Fruit fly (Drosophila melanogaster) S2 (cell line): ENCODE results near the gene CG46467.
A peak's percentile ranks its signal among the peaks of the same experiment; 100 is the strongest.

ENCODE experiments used
- CG8478 ChIP-seq: fragments of >200 bp; optimal IDR thresholded peaks from 2 replicates; lab custom pipeline; 2018
- CTCF ChIP-seq, 2 experiments: fragments of >200 bp; optimal IDR thresholded peaks; 2 replicates each; lab custom pipeline; 2018

Gene CG46467

DNA sequence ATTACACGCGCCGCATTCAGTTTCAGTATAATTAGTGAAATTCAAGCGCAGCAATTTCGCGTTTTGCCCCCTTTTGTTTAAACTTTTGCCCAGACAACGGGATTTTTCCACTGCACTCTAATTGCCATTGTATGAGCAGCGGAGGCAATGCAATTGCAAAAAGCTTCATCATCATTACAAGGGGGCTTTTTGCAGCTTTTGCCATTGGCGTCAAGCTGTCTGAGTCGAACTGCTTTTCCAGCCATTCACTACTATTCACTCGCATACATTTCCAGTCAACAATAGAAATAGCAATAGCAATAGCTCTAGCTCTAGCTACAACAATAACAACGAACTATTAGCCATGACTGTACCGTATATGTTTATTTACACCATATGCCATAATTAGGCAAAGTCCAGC, 82.7 kb downstream of the CG46467 start:
- TF ChIP-seq CTCF (optimal IDR thresholded peaks at IDR 0.05; lab: Kevin White, UChicago) = no peak

DNA sequence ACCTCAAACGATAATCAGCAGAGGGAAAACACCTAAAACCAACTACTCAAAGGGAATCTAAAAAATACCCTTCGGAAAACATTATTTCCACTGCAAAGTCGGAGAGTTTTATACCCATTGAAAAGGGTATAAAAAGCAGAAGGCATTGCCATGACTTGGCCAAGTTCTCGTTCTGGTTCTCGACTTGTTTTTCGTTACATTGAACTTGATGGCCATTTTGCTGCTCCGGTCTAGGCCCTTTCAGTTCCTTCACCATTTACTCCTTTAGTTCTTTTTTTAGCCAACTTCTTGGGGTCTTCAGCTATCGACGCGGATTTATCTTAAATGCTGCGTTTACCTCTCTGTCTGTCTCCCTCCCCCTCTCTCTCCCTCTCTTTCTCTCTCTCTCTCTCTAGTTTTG, 85.4 kb downstream of the CG46467 start:
- TF ChIP-seq CTCF (optimal IDR thresholded peaks at IDR 0.05; lab: Kevin White, UChicago) = no peak
- TF ChIP-seq CG8478 (lab: Kevin White, UChicago) = no peak

DNA sequence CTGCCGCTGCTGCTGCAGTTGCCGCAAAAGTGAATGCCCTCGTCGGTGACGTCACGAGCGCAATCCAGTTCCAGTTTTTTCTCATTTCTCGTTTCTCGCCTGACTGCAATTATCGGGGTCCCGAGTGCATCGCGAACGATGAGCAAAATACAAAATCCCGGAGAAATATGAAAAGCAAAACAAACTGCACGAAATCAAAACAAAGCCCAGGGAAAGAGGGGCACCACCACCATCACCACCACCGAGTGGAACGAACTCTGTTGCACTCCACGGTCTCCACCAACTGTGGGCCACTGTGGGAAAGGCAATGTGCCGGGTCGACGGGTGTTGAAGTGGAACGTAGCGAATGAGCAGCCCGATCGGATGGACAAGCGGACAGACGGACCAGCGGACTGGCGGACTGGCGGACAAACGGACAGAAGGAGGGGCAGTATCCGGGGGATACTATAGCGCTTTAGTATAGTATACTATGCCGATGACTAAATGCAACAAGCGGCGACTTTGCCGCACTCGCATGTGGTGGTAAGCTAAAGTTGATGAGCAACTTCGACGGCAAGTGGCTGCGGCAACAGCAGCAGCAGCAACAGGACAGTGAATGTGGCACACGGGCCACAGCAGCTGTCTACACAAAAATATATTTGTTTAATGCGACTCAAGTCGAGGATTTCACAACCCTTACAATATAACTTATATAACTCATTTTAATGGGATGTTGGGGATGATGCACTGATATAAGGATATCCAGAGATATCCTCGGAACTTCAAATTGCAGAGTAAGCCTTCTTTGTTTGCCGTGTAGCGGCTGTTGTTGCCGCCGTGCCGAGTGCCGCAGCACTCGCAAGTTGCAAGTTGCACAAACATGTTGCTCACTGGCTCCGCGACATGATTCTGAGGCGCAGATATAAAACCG, 86.9 kb downstream of the CG46467 start:
- no peak for TF ChIP-seq CG8478 (lab: Kevin White, UChicago)
- TF ChIP-seq CTCF (optimal IDR thresholded peaks at IDR 0.05; lab: Kevin White, UChicago) = no peak

- no peak for TF ChIP-seq CG8478 (lab: Kevin White, UChicago)
- no peak for TF ChIP-seq CTCF (optimal IDR thresholded peaks at IDR 0.05; lab: Kevin White, UChicago)
Observed at dm6 chr3R:9963179-9963905, 88.9 kb downstream of the CG46467 start.

dm6 chr3R:9964600-9965301, 90.3 kb downstream of the CG46467 start:
- TF ChIP-seq CG8478 (lab: Kevin White, UChicago) (no peak), CTCF (optimal IDR thresholded peaks at IDR 0.05; lab: Kevin White, UChicago) (no peak)

DNA sequence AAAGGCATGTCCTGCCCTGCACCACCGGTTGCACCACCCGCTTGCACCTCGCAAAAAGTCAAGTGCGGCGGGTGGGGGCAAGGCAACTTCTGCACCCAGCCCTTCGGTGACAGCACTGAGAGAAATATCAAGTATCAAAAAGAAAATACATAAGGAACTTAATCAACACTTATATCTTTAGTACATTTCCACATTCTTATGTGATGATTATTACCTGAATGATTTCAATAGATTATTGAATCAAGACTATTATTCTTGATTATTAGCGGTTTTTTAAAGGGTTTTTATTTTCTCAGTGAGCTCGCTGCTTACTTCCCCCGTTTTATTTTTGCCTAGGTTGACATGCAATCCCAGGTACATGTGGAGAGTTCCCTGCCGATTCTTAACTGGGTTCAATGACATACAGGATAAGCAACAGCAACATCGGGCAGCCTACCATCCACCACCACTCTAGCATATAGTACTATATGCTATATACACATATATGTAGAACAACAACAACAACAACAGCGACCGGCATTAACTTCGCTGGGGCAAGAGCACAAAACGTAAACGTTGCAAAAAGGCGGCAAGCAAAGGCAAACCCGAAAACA, 91.7 kb downstream of the CG46467 start:
- no peak for TF ChIP-seq CG8478 (lab: Kevin White, UChicago)
- no peak for TF ChIP-seq CTCF (optimal IDR thresholded peaks at IDR 0.05; lab: Kevin White, UChicago)

dm6 chr3R:9968239-9968638, 93.8 kb downstream of the CG46467 start:
- TF ChIP-seq CTCF (optimal IDR thresholded peaks at IDR 0.05; lab: Kevin White, UChicago) (no peak), CG8478 (lab: Kevin White, UChicago) (no peak)

DNA sequence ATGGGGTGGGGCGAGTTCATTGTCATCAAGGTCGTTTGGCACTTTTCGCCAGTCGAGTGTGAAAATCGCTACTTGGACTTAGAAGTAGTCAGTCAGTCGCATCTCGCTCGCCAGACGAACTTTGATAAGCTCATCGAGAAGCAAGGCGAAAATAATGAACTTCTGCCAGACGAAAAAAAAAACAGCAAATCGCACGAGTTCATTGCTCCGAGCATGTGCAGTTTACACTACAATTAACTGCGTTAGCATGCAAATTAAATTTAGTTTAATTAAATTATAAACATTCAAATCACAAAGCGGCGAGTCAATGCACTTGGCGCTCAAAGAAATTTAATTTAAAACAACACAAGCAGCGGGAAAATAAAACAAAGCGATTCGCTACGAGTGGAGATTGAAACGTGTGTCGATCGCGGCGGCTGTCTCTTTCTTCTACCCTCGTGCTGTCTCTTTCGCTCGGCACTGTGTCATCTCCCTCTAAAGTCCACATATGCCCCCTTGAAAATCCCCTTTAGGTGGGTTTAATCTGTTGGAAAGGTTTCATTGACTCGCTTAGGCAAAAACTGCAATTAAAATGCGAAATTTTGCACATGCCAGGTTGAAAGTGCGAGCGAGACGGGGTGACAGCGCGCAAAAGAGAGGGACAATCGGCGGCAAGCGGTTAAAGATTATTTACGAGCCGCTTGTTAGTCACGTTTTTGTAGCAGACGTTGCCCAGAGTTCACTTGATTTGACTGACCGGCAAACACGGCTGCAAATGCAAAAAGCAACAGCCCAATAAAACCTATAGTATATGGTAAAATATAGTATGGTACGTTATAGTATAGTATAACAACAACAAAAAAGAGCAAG, 94.6 kb downstream of the CG46467 start:
- TF ChIP-seq CG8478 (lab: Kevin White, UChicago) (no peak), CTCF (optimal IDR thresholded peaks at IDR 0.05; lab: Kevin White, UChicago) (no peak)

dm6 chr3R:9977494-9977893, 103.0 kb downstream of the CG46467 start:
- TF ChIP-seq CTCF (optimal IDR thresholded peaks at IDR 0.05; lab: Kevin White, UChicago) (no peak), CG8478 (lab: Kevin White, UChicago) (no peak)

- TF ChIP-seq CG8478 (lab: Kevin White, UChicago) = no peak
- no peak for TF ChIP-seq CTCF (optimal IDR thresholded peaks at IDR 0.05; lab: Kevin White, UChicago)
Observed at dm6 chr3R:9978977-9979376, 104.5 kb downstream of the CG46467 start.

dm6 chr3R:9985585-9986393, 111.3 kb downstream of the CG46467 start, which contains the start of gene Art4:
TSS of gene Art4 (minus strand) at chr3R:9986060.
- TF ChIP-seq CTCF (optimal IDR thresholded peaks at IDR 0.05; lab: Kevin White, UChicago) = peak in 1 of 2 experiments; percentile 51
- TF ChIP-seq CG8478 (lab: Kevin White, UChicago) = no peak

DNA sequence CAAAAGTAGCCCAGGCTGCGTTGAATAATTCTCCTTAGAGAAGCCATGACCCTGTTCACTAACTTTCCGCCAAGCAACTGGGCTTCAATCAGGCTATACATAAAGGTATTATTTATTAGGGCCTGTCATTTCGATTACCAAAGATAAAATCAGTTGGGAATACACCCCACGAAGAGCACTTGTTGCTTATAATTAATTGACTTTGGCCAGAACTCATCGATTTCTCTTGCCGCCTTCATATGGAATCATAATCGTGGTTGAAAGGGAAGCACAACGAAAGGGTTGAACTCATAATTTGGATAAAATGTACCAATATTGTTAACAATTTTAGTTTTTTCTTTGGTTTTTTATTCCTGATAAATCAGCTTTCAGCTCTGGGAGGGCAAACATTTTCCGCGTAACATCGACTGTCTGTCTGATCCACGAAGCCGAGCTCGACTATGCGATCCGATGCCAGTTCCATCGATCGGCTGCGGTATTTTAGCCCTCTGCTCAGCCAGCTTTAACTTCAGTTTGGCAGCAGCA, 122.3 kb downstream of the CG46467 start, which contains the start of the genes Gr85a and Spn85F:
Gene Gr85a, minus strand, starts transcription at position 101 of the 525 bp plus-strand sequence.
Gene Spn85F, plus strand, starts transcription at position 475 of the 525 bp plus-strand sequence.
- TF ChIP-seq CG8478 (lab: Kevin White, UChicago) (no peak), CTCF (optimal IDR thresholded peaks at IDR 0.05; lab: Kevin White, UChicago) (no peak)
